Worm (Caenorhabditis elegans) whole organism, midembryonic: ENCODE data around the gene F59B2.9.
A peak's percentile ranks its signal among the peaks of the same experiment; 100 is the strongest.
"Not testable (repeated sequence)": the region's sequence is repeated elsewhere in the genome, so short reads cannot be mapped to it uniquely, and the experiment has no call there.

Experiments
- T22C8.4 ChIP-seq: fragments of 200-800 bp; sonication (Bioruptor generic); IDR thresholded peaks from 2 replicates; pipeline ENCODE4 v1.3.6; 2022; ENCODE audit warnings: missing genetic modification characterization, missing compliant biosample characterization
- cog-1 ChIP-seq: sonication (generic microtip); optimal IDR thresholded peaks from 2 replicates; lab custom pipeline; 2016; ENCODE audit warnings: missing genetic modification characterization, missing compliant biosample characterization
- flt-1 ChIP-seq: fragments of 200-800 bp; sonication (Bioruptor generic); IDR thresholded peaks from 2 replicates; pipeline ENCODE4 v1.3.6; 2022; ENCODE audit warnings: missing genetic modification characterization, missing compliant biosample characterization
- klf-2 ChIP-seq: fragments of 200-800 bp; sonication (Bioruptor generic); conservative IDR thresholded peaks from 2 replicates; pipeline ENCODE4 v1.3.6; 2022; ENCODE audit warnings: missing genetic modification reagents, missing genetic modification characterization, missing compliant biosample characterization
- med-1 ChIP-seq: sonication (generic microtip); optimal IDR thresholded peaks from 2 replicates; lab custom pipeline; 2017; ENCODE audit warnings: missing genetic modification characterization, mild to moderate bottlenecking, missing compliant biosample characterization, antibody characterized with exemption, missing genetic modification reagents; ENCODE audit not compliant: insufficient read depth
- ref-1 ChIP-seq: fragments of 200-800 bp; sonication (Bioruptor generic); conservative IDR thresholded peaks from 2 replicates; pipeline ENCODE4 v1.3.6; 2022; ENCODE audit warnings: missing genetic modification reagents, missing genetic modification characterization, missing compliant biosample characterization
- tab-1 ChIP-seq: fragments of 200-800 bp; sonication (Bioruptor generic); IDR thresholded peaks from 2 replicates; pipeline ENCODE4 v1.3.6; 2022; ENCODE audit warnings: missing genetic modification characterization, missing compliant biosample characterization
- ztf-23 ChIP-seq: fragments of 200-800 bp; sonication (Bioruptor generic); IDR thresholded peaks from 2 replicates; pipeline ENCODE4 v1.3.6; 2022; ENCODE audit warnings: missing genetic modification reagents, missing genetic modification characterization, missing compliant biosample characterization
- ztf-29 ChIP-seq: fragments of 200-800 bp; sonication (Bioruptor generic); IDR thresholded peaks from 2 replicates; pipeline ENCODE4 v1.3.6; 2022; ENCODE audit warnings: missing genetic modification reagents, missing genetic modification characterization, missing compliant biosample characterization

The F59B2.9 gene

ce11 chrIII:9017181-9017651, 5.0 kb upstream of the F59B2.9 start, which contains the start of gene F59B2.12:
F59B2.12 (plus strand) TSS chrIII:9017601.
- TF ChIP-seq T22C8.4 (no peak), ref-1 (GFP tag; lab: Robert Waterston, UW) (no peak), med-1 (no peak), tab-1 (no peak), klf-2 (no peak), ztf-23 (GFP tag; lab: Robert Waterston, UW) (no peak), cog-1 (tag; lab: Kevin White, UChicago) (no peak), flt-1 (no peak), ztf-29 (GFP tag; lab: Robert Waterston, UW) (no peak)

- TF ChIP-seq ztf-29 (GFP tag; lab: Robert Waterston, UW) (peak; percentile 23; the same call in 1 of the 2 replicates), flt-1 (0 out of 2 replicates have a peak, but pooled peaks have one; percentile 54), ref-1 (GFP tag; lab: Robert Waterston, UW) (no peak), med-1 (no peak), cog-1 (tag; lab: Kevin White, UChicago) (no peak), tab-1 (no peak), T22C8.4 (no peak), klf-2 (no peak), ztf-23 (GFP tag; lab: Robert Waterston, UW) (no peak)
Observed at ce11 chrIII:9010047-9010446, 2.2 kb downstream of the F59B2.9 start, which contains the start of gene F59B2.8. F59B2.8 (minus strand) TSS chrIII:9010197.

DNA sequence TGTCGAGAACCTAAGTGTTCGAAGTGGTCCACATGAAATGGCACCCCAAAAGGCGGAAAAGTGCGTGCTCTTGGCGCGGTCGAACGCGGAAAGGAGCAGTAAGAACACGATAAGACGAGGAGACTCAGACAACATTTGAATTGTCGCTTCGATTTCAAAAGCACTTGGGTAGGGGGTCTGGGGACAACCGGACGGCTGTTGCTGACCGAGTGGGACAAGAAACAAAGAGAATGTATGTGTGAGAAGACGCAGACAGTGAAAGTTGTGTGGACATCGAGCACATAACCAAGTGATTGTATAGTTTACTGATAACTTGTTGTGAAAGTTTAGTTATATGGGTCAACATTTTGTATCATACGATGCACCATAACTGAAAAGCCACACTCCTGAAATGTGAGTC, 5.0 kb downstream of the F59B2.9 start:
- no peak for TF ChIP-seq ztf-23 (GFP tag; lab: Robert Waterston, UW)
- no peak for TF ChIP-seq flt-1
- TF ChIP-seq tab-1, result 0 out of 2 replicates have a peak, but pooled peaks have one; percentile 7
- TF ChIP-seq klf-2, result no peak
- no peak for TF ChIP-seq ref-1 (GFP tag; lab: Robert Waterston, UW)
- TF ChIP-seq ztf-29 (GFP tag; lab: Robert Waterston, UW), result no peak
- no peak for TF ChIP-seq med-1
- peak; percentile 20 for TF ChIP-seq cog-1 (tag; lab: Kevin White, UChicago)
- no peak for TF ChIP-seq T22C8.4

DNA sequence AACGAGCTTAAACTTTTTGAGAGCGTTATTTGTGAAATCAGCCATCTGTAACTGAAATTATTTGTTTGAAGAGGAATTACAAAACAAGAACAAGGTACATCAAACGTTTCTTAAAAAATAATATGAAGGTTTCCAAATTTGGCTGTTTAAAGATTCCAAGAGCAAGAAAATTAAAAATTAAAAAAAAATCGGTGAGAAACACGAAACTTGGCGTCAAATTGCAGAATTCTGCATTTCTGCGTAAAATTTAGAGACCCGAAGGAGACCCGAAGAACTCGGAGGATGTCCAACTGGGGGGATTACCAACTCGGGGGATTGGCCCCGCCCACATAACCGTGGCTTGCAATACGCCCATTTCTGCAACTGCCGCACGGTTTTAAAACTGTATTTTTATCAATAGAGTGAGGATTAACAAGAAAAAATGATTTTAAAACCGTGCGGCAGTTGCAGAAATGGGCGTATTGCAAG, 6.3 kb downstream of the F59B2.9 start, which contains the start of gene rab-6.1:
rab-6.1 (minus strand) TSS at position 51 of the 468 bp plus-strand sequence.
- TF ChIP-seq ztf-29 (GFP tag; lab: Robert Waterston, UW); med-1; tab-1: not testable (repeated sequence)

DNA sequence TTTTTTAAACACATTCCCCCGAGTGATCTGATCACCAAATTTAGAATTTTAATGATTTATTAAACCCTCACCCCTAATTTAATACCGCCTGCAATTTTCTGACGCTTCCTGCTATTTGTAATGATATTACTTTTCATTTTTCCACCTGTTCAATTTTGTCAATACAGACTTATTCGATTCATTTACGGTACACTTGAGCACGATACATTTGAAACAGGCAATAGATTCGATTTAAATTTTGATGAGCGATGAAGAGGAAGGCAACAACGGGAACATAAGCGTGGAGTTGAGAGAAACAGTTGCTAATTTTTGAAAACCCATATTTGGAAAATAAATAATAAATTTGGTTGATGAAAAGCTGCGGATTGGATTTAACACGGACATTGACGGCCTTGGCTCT, 7.6 kb downstream of the F59B2.9 start:
- TF ChIP-seq T22C8.4, result no peak
- no peak for TF ChIP-seq klf-2
- no peak for TF ChIP-seq flt-1
- TF ChIP-seq ztf-23 (GFP tag; lab: Robert Waterston, UW), result no peak
- no peak for TF ChIP-seq med-1
- no peak for TF ChIP-seq ref-1 (GFP tag; lab: Robert Waterston, UW)
- TF ChIP-seq ztf-29 (GFP tag; lab: Robert Waterston, UW), result no peak
- TF ChIP-seq cog-1 (tag; lab: Kevin White, UChicago), result no peak
- no peak for TF ChIP-seq tab-1

- no peak for TF ChIP-seq med-1
- no peak for TF ChIP-seq ztf-23 (GFP tag; lab: Robert Waterston, UW)
- TF ChIP-seq ztf-29 (GFP tag; lab: Robert Waterston, UW), result no peak
Observed at ce11 chrIII:9002545-9002944, 9.7 kb downstream of the F59B2.9 start, which contains the start of the genes F59B2.15 and zif-1. F59B2.15 (minus strand) TSS chrIII:9002645. zif-1 (plus strand) TSS chrIII:9002779.

ce11 chrIII:9001899-9002298, 10.3 kb downstream of the F59B2.9 start, which contains the start of gene rpn-6.2:
rpn-6.2 (minus strand) TSS chrIII:9001999.
- TF ChIP-seq tab-1, result no peak
- TF ChIP-seq flt-1, result no peak
- TF ChIP-seq cog-1 (tag; lab: Kevin White, UChicago), result no peak
- no peak for TF ChIP-seq ref-1 (GFP tag; lab: Robert Waterston, UW)
- no peak for TF ChIP-seq klf-2
- no peak for TF ChIP-seq T22C8.4
- TF ChIP-seq med-1, result no peak
- no peak for TF ChIP-seq ztf-23 (GFP tag; lab: Robert Waterston, UW)
- no peak for TF ChIP-seq ztf-29 (GFP tag; lab: Robert Waterston, UW)

- 0 out of 2 replicates have a peak, but pooled peaks have one; percentile 6 for TF ChIP-seq ztf-23 (GFP tag; lab: Robert Waterston, UW)
- TF ChIP-seq tab-1, result no peak
Observed at ce11 chrIII:9001491-9001890, 10.7 kb downstream of the F59B2.9 start.

- TF ChIP-seq med-1 (no peak), T22C8.4 (no peak), flt-1 (no peak), klf-2 (no peak), ref-1 (GFP tag; lab: Robert Waterston, UW) (no peak)
Observed at ce11 chrIII:8999508-8999907, 12.7 kb downstream of the F59B2.9 start, which contains the start of gene F59B2.3. F59B2.3 (minus strand) TSS chrIII:8999766.

ce11 chrIII:8998884-8999283, 13.3 kb downstream of the F59B2.9 start:
- TF ChIP-seq tab-1 (no peak), ref-1 (GFP tag; lab: Robert Waterston, UW) (no peak), cog-1 (tag; lab: Kevin White, UChicago) (no peak), T22C8.4 (no peak), flt-1 (no peak), ztf-29 (GFP tag; lab: Robert Waterston, UW) (no peak), klf-2 (no peak), med-1 (no peak), ztf-23 (GFP tag; lab: Robert Waterston, UW) (no peak)

- TF ChIP-seq ztf-23 (GFP tag; lab: Robert Waterston, UW) (no peak), klf-2 (no peak), T22C8.4 (no peak), tab-1 (no peak), flt-1 (no peak), med-1 (no peak), ref-1 (GFP tag; lab: Robert Waterston, UW) (no peak), cog-1 (tag; lab: Kevin White, UChicago) (no peak), ztf-29 (GFP tag; lab: Robert Waterston, UW) (no peak)
Observed at ce11 chrIII:8997821-8998220, 14.4 kb downstream of the F59B2.9 start.
